Worm (Caenorhabditis elegans) whole organism, L3 larva: Measurements from ENCODE around the gene R10E9.2.

Source experiments
- R02D3.7 ChIP-seq: fragments of 150-350 bp; optimal IDR thresholded peaks from 2 replicates; lab custom pipeline; 2014; ENCODE audit warnings: missing biosample characterization, missing genetic modification characterization
- ZK546.5 ChIP-seq: sonication (generic microtip); optimal IDR thresholded peaks from 2 replicates; lab custom pipeline; 2017; ENCODE audit warnings: missing biosample characterization, missing genetic modification characterization
- aly-2 ChIP-seq: fragments of 150-350 bp; optimal IDR thresholded peaks from 2 replicates; lab custom pipeline; 2014; ENCODE audit warnings: missing biosample characterization, missing genetic modification characterization
- ama-1 ChIP-seq: fragments of 150-350 bp; optimal IDR thresholded peaks from 2 replicates; lab custom pipeline; 2018
- ceh-16 ChIP-seq: sonication (generic microtip); optimal IDR thresholded peaks from 2 replicates; lab custom pipeline; 2017; ENCODE audit warnings: missing biosample characterization, missing genetic modification characterization
- ceh-28 ChIP-seq: fragments of 150-350 bp; optimal IDR thresholded peaks from 2 replicates; lab custom pipeline; 2014; ENCODE audit warnings: missing biosample characterization, missing genetic modification reagents, missing genetic modification characterization
- ceh-82 ChIP-seq: fragments of 150-350 bp; optimal IDR thresholded peaks from 2 replicates; lab custom pipeline; 2014; ENCODE audit warnings: missing biosample characterization, missing genetic modification characterization
- ceh-9 ChIP-seq: sonication (generic microtip); optimal IDR thresholded peaks from 2 replicates; lab custom pipeline; 2018; ENCODE audit warnings: missing biosample characterization, missing genetic modification characterization
- daf-12 ChIP-seq: fragments of 150-350 bp; optimal IDR thresholded peaks from 2 replicates; lab custom pipeline; 2014; ENCODE audit warnings: missing biosample characterization, missing genetic modification reagents, missing genetic modification characterization
- egl-27 ChIP-seq: sonication (generic microtip); optimal IDR thresholded peaks from 4 replicates; lab custom pipeline; 2017; ENCODE audit warnings: missing biosample characterization, missing genetic modification reagents, missing genetic modification characterization
- egl-5 ChIP-seq: fragments of 150-350 bp; optimal IDR thresholded peaks from 2 replicates; lab custom pipeline; 2017; ENCODE audit warnings: missing biosample characterization, missing genetic modification reagents, missing genetic modification characterization, inconsistent platforms
- elt-1 ChIP-seq: fragments of 150-350 bp; optimal IDR thresholded peaks from 2 replicates; lab custom pipeline; 2014; ENCODE audit warnings: missing biosample characterization, missing genetic modification characterization
- elt-2 ChIP-seq: sonication (generic microtip); optimal IDR thresholded peaks from 2 replicates; lab custom pipeline; 2016; ENCODE audit warnings: missing genetic modification reagents, mild to moderate bottlenecking, missing genetic modification characterization, missing compliant biosample characterization
- elt-3 ChIP-seq, 3 experiments: fragments of 150-350 bp in 1 of 3; sonication (generic microtip) in 2 of 3; optimal IDR thresholded peaks; 2 replicates in 2 of 3; 4 replicates in 1 of 3; lab custom pipeline; 2014 to 2017; ENCODE audit warnings: missing biosample characterization in 3 of 3, missing genetic modification characterization in 3 of 3
- eor-1 ChIP-seq, 2 experiments: fragments of 150-350 bp; optimal IDR thresholded peaks; 2 replicates each; lab custom pipeline; 2014 to 2018; ENCODE audit warnings: missing biosample characterization in 2 of 2, missing genetic modification characterization in 2 of 2
- fkh-10 ChIP-seq: sonication (generic microtip); optimal IDR thresholded peaks from 2 replicates; lab custom pipeline; 2017; ENCODE audit warnings: missing biosample characterization, missing genetic modification reagents, missing genetic modification characterization
- fkh-2 ChIP-seq: fragments of 150-350 bp; optimal IDR thresholded peaks from 2 replicates; lab custom pipeline; 2014; ENCODE audit warnings: missing biosample characterization, missing genetic modification reagents, missing genetic modification characterization
- fos-1 ChIP-seq: fragments of 150-350 bp; optimal IDR thresholded peaks from 2 replicates; lab custom pipeline; 2014; ENCODE audit warnings: missing biosample characterization, missing genetic modification characterization
- hmg-11 ChIP-seq: sonication (generic microtip); optimal IDR thresholded peaks from 2 replicates; lab custom pipeline; 2016; ENCODE audit warnings: missing genetic modification characterization, missing compliant biosample characterization
- jun-1 ChIP-seq: fragments of 150-350 bp; optimal IDR thresholded peaks from 2 replicates; lab custom pipeline; 2014; ENCODE audit warnings: missing biosample characterization, missing genetic modification reagents, missing genetic modification characterization
- lin-15B ChIP-seq: fragments of 150-350 bp; optimal IDR thresholded peaks from 2 replicates; lab custom pipeline; 2014; ENCODE audit warnings: missing biosample characterization, missing genetic modification characterization
- lin-39 ChIP-seq: fragments of 150-350 bp; optimal IDR thresholded peaks from 2 replicates; lab custom pipeline; 2018; ENCODE audit warnings: missing biosample characterization, missing genetic modification reagents, missing genetic modification characterization
- lsy-12 ChIP-seq: sonication (generic microtip); optimal IDR thresholded peaks from 2 replicates; lab custom pipeline; 2016; ENCODE audit warnings: mild to moderate bottlenecking, missing genetic modification characterization, missing compliant biosample characterization
- mdl-1 ChIP-seq: fragments of 150-350 bp; optimal IDR thresholded peaks from 2 replicates; lab custom pipeline; 2014; ENCODE audit warnings: missing biosample characterization, missing genetic modification characterization
- mml-1 ChIP-seq: fragments of 150-350 bp; sonication (generic microtip); optimal IDR thresholded peaks from 3 replicates; lab custom pipeline; 2014; ENCODE audit warnings: missing biosample characterization, missing genetic modification characterization
- nfya-1 ChIP-seq: sonication (generic microtip); optimal IDR thresholded peaks from 2 replicates; lab custom pipeline; 2017; ENCODE audit warnings: missing genetic modification characterization, mild to moderate bottlenecking, missing compliant biosample characterization, antibody characterized with exemption, moderate library complexity; ENCODE audit not compliant: insufficient read depth
- nhr-11 ChIP-seq: fragments of 150-350 bp; optimal IDR thresholded peaks from 2 replicates; lab custom pipeline; 2014; ENCODE audit warnings: missing biosample characterization, missing genetic modification characterization
- nhr-12 ChIP-seq: fragments of 150-350 bp; optimal IDR thresholded peaks from 2 replicates; lab custom pipeline; 2014; ENCODE audit warnings: missing biosample characterization, missing genetic modification characterization
- nhr-23 ChIP-seq: fragments of 150-350 bp; optimal IDR thresholded peaks from 2 replicates; lab custom pipeline; 2014; ENCODE audit warnings: missing biosample characterization, missing genetic modification reagents, missing genetic modification characterization
- nhr-25 ChIP-seq: sonication (generic microtip); optimal IDR thresholded peaks from 2 replicates; lab custom pipeline; 2017; ENCODE audit warnings: missing biosample characterization, missing genetic modification characterization
- nhr-28 ChIP-seq: fragments of 150-350 bp; optimal IDR thresholded peaks from 2 replicates; lab custom pipeline; 2014; ENCODE audit warnings: missing biosample characterization, missing genetic modification characterization
- nhr-43 ChIP-seq: sonication (generic microtip); optimal IDR thresholded peaks from 2 replicates; lab custom pipeline; 2016; ENCODE audit warnings: mild to moderate bottlenecking, missing genetic modification characterization, missing compliant biosample characterization; ENCODE audit not compliant: poor library complexity, severe bottlenecking
- nhr-67 ChIP-seq: fragments of 150-350 bp; optimal IDR thresholded peaks from 2 replicates; lab custom pipeline; 2014; ENCODE audit warnings: missing biosample characterization, missing genetic modification characterization
- nhr-76 ChIP-seq: fragments of 150-350 bp; sonication (generic microtip); optimal IDR thresholded peaks from 5 replicates; lab custom pipeline; 2014; ENCODE audit warnings: missing biosample characterization, missing genetic modification characterization
- nhr-77 ChIP-seq: fragments of 150-350 bp; optimal IDR thresholded peaks from 2 replicates; lab custom pipeline; 2014; ENCODE audit warnings: missing biosample characterization, missing genetic modification characterization
- pha-4 ChIP-seq: fragments of 150-350 bp; optimal IDR thresholded peaks from 2 replicates; lab custom pipeline; 2014; ENCODE audit warnings: missing biosample characterization, missing genetic modification reagents, missing genetic modification characterization
- pqm-1 ChIP-seq: fragments of 150-350 bp; optimal IDR thresholded peaks from 2 replicates; lab custom pipeline; 2017; ENCODE audit warnings: missing biosample characterization, missing genetic modification characterization, inconsistent platforms
- sea-2 ChIP-seq: fragments of 150-350 bp; sonication (generic microtip); optimal IDR thresholded peaks from 4 replicates; lab custom pipeline; 2014; ENCODE audit warnings: missing biosample characterization, missing genetic modification reagents, missing genetic modification characterization
- skn-1 ChIP-seq: fragments of 150-350 bp; optimal IDR thresholded peaks from 2 replicates; lab custom pipeline; 2014; ENCODE audit warnings: missing biosample characterization, missing genetic modification characterization
- snpc-4 ChIP-seq: fragments of 150-350 bp; optimal IDR thresholded peaks from 2 replicates; lab custom pipeline; 2014; ENCODE audit warnings: missing biosample characterization, missing genetic modification characterization
- tbx-2 ChIP-seq: sonication (generic microtip); optimal IDR thresholded peaks from 2 replicates; lab custom pipeline; 2016; ENCODE audit warnings: mild to moderate bottlenecking, missing genetic modification characterization, missing compliant biosample characterization
- unc-39 ChIP-seq: sonication (generic microtip); optimal IDR thresholded peaks from 4 replicates; lab custom pipeline; 2017; ENCODE audit warnings: missing biosample characterization, missing genetic modification characterization
- unc-62 ChIP-seq: fragments of 150-350 bp; sonication (generic microtip); optimal IDR thresholded peaks from 4 replicates; lab custom pipeline; 2014; ENCODE audit warnings: missing biosample characterization, missing genetic modification reagents, missing genetic modification characterization
- zag-1 ChIP-seq: fragments of 150-350 bp; optimal IDR thresholded peaks from 2 replicates; lab custom pipeline; 2014; ENCODE audit warnings: missing biosample characterization, missing genetic modification characterization
- ztf-11 ChIP-seq: fragments of 150-350 bp; optimal IDR thresholded peaks from 2 replicates; lab custom pipeline; 2014; ENCODE audit warnings: missing biosample characterization, missing genetic modification characterization
- ztf-4 ChIP-seq: fragments of 150-350 bp; optimal IDR thresholded peaks from 2 replicates; lab custom pipeline; 2014; ENCODE audit warnings: missing biosample characterization, missing genetic modification characterization

The R10E9.2 gene

ce11 chrIII:3955674-3956073, 8.5 kb downstream of the R10E9.2 start (continued):
- TF ChIP-seq zag-1 (tag; lab: Kevin White, UChicago) = no peak
- no peak for TF ChIP-seq ceh-9 (tag; lab: Kevin White, UChicago)
- TF ChIP-seq aly-2 (tag; lab: Kevin White, UChicago) = no peak
- TF ChIP-seq pha-4 = no peak
- no peak for TF ChIP-seq eor-1 (tag; optimal IDR thresholded peaks at IDR 0.05; lab: Kevin White, UChicago)
- TF ChIP-seq unc-62 (GFP tag; lab: Kevin White, UChicago) = no peak
- no peak for TF ChIP-seq mdl-1 (tag; lab: Kevin White, UChicago)
- no peak for TF ChIP-seq elt-2 (tag; lab: Kevin White, UChicago)
- no peak for TF ChIP-seq elt-1 (tag; lab: Kevin White, UChicago)
- TF ChIP-seq mml-1 (tag; lab: Kevin White, UChicago) = no peak
- no peak for TF ChIP-seq nhr-28
- peak; percentile 74 for TF ChIP-seq egl-5 (tag; lab: Kevin White, UChicago)
- TF ChIP-seq pqm-1 = no peak
- TF ChIP-seq ztf-4 (tag; lab: Kevin White, UChicago) = no peak
- no peak for TF ChIP-seq egl-27 (tag; lab: Kevin White, UChicago)
- no peak for TF ChIP-seq R02D3.7 (tag; lab: Kevin White, UChicago)
- no peak for TF ChIP-seq nhr-12 (tag; lab: Kevin White, UChicago)
- TF ChIP-seq nhr-11 = no peak
- no peak for TF ChIP-seq daf-12
- TF ChIP-seq, all 47 proteins: peak for 8

DNA sequence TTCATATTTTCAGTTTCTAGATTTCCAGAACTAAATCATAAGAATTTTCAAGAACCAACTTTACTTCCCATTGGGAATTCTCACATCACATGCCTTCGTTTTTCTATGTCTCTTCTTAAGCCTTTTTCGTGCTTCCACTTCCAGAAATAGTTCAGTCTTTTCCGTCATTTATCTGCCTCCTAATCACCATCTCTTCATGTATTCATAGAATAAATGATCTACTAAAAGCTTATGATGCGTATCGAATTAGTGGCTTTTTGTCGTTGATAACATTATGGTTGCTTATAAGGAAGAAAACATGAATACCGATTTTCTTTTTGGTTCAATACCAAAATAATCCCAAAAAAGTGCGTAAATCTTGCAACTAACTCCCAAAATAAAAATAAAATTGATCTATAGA, 9.3 kb downstream of the R10E9.2 start:
- TF ChIP-seq egl-5 (tag; lab: Kevin White, UChicago) = no peak
- no peak for TF ChIP-seq hmg-11 (tag; lab: Kevin White, UChicago)
- no peak for TF ChIP-seq aly-2 (tag; lab: Kevin White, UChicago)
- TF ChIP-seq unc-39 = no peak
- TF ChIP-seq nhr-76 (tag; lab: Kevin White, UChicago) = no peak
- no peak for TF ChIP-seq nhr-77 (tag; lab: Kevin White, UChicago)
- no peak for TF ChIP-seq zag-1 (tag; lab: Kevin White, UChicago)
- no peak for TF ChIP-seq jun-1 (tag; lab: Kevin White, UChicago)
- TF ChIP-seq nhr-28 = no peak
- TF ChIP-seq nhr-67 (tag; lab: Kevin White, UChicago) = no peak
- TF ChIP-seq nhr-23 = no peak
- TF ChIP-seq elt-1 (tag; lab: Kevin White, UChicago) = no peak
- no peak for TF ChIP-seq nhr-25 (tag; lab: Kevin White, UChicago)
- no peak for TF ChIP-seq R02D3.7 (tag; lab: Kevin White, UChicago)
- TF ChIP-seq nhr-12 (tag; lab: Kevin White, UChicago) = no peak
- TF ChIP-seq fkh-10 (GFP tag; lab: Kevin White, UChicago) = no peak

DNA sequence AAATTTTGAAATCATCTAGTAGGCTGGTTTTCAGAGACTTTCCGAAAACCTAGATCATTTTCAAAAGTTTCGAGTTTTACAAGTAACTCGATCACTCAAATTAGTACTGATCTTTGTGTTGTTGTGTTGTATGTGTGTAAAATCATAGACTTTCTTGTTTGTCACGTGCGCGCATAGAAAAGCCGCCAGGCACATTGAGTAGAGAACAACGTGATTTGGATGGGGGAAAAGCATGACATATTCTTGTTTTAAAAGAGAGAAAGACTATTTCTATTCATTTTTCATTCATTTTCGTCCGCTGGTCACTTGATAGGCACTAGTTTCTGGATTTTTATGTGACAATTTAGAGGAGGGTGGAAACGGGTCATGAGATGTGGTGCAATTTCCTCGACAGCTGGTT, 9.9 kb downstream of the R10E9.2 start:
- TF ChIP-seq skn-1 (no peak), nhr-76 (tag; lab: Kevin White, UChicago) (no peak), ceh-16 (tag; lab: Kevin White, UChicago) (no peak), R02D3.7 (tag; lab: Kevin White, UChicago) (no peak), unc-62 (GFP tag; lab: Kevin White, UChicago) (no peak), unc-39 (no peak), elt-2 (tag; lab: Kevin White, UChicago) (no peak), nhr-11 (peak; percentile 42), snpc-4 (tag; lab: Kevin White, UChicago) (no peak), fkh-10 (GFP tag; lab: Kevin White, UChicago) (no peak), nhr-25 (tag; lab: Kevin White, UChicago) (no peak), zag-1 (tag; lab: Kevin White, UChicago) (no peak), lsy-12 (tag; lab: Kevin White, UChicago) (no peak), mml-1 (tag; lab: Kevin White, UChicago) (no peak), ceh-82 (tag; lab: Kevin White, UChicago) (no peak), pha-4 (peak; percentile 45), nfya-1 (tag; lab: Kevin White, UChicago) (peak; percentile 43), ZK546.5 (tag; lab: Kevin White, UChicago) (no peak), aly-2 (tag; lab: Kevin White, UChicago) (no peak), jun-1 (tag; lab: Kevin White, UChicago) (no peak), nhr-28 (no peak), elt-3 (tag; optimal IDR thresholded peaks at IDR 0.05; lab: Kevin White, UChicago) (no peak), ztf-11 (tag; lab: Kevin White, UChicago) (no peak), lin-39 (tag; lab: Kevin White, UChicago) (no peak), fos-1 (no peak), nhr-23 (peak; percentile 19), nhr-77 (tag; lab: Kevin White, UChicago) (no peak), mdl-1 (tag; lab: Kevin White, UChicago) (peak; percentile 24), fkh-2 (no peak), lin-15B (no peak), nhr-67 (tag; lab: Kevin White, UChicago) (no peak), elt-1 (tag; lab: Kevin White, UChicago) (no peak), sea-2 (GFP tag; lab: Kevin White, UChicago) (no peak), egl-5 (tag; lab: Kevin White, UChicago) (peak; percentile 65), ceh-28 (tag; lab: Kevin White, UChicago) (no peak), tbx-2 (tag; lab: Kevin White, UChicago) (no peak), eor-1 (tag; optimal IDR thresholded peaks at IDR 0.05; lab: Kevin White, UChicago) (no peak), nhr-12 (tag; lab: Kevin White, UChicago) (no peak), ama-1 (lab: Kevin White, UChicago) (no peak), hmg-11 (tag; lab: Kevin White, UChicago) (no peak), egl-27 (tag; lab: Kevin White, UChicago) (no peak), nhr-43 (tag; lab: Kevin White, UChicago) (peak; percentile 63)
